Worm (Caenorhabditis elegans) whole organism, L1 larva: Measurements from ENCODE around the gene nep-11.

Experiments
- C04F5.9 ChIP-seq: sonication (generic microtip); optimal IDR thresholded peaks from 2 replicates; lab custom pipeline; 2016; ENCODE audit warnings: missing genetic modification characterization, missing compliant biosample characterization
- C16A3.4 ChIP-seq: fragments of 150-350 bp; optimal IDR thresholded peaks from 2 replicates; lab custom pipeline; 2014; ENCODE audit warnings: missing biosample characterization, missing genetic modification characterization
- F16B12.6 ChIP-seq: fragments of 150-350 bp; optimal IDR thresholded peaks from 2 replicates; lab custom pipeline; 2014; ENCODE audit warnings: missing biosample characterization, missing genetic modification characterization
- aha-1 ChIP-seq: fragments of 150-350 bp; optimal IDR thresholded peaks from 2 replicates; lab custom pipeline; 2014; ENCODE audit warnings: missing biosample characterization, missing genetic modification characterization
- alr-1 ChIP-seq: fragments of 200-800 bp; sonication (Bioruptor generic); optimal IDR thresholded peaks from 2 replicates; lab custom pipeline; 2018; ENCODE audit warnings: borderline replicate concordance, mild to moderate bottlenecking, missing genetic modification characterization, missing compliant biosample characterization
- blmp-1 ChIP-seq: fragments of 150-350 bp; optimal IDR thresholded peaks from 2 replicates; lab custom pipeline; 2014; ENCODE audit warnings: missing biosample characterization, missing genetic modification characterization
- ceh-8 ChIP-seq: fragments of 200-800 bp; sonication (Bioruptor generic); optimal IDR thresholded peaks from 2 replicates; lab custom pipeline; 2018; ENCODE audit warnings: mild to moderate bottlenecking, missing genetic modification characterization, moderate library complexity, missing compliant biosample characterization
- ceh-90 ChIP-seq: sonication (generic microtip); optimal IDR thresholded peaks from 2 replicates; lab custom pipeline; 2016; ENCODE audit warnings: missing genetic modification characterization, missing compliant biosample characterization
- dsc-1 ChIP-seq: sonication (generic microtip); optimal IDR thresholded peaks from 2 replicates; lab custom pipeline; 2016; ENCODE audit warnings: mild to moderate bottlenecking, missing genetic modification characterization, missing compliant biosample characterization
- efl-3 ChIP-seq: fragments of 200-800 bp; sonication (Bioruptor generic); optimal IDR thresholded peaks from 2 replicates; lab custom pipeline; 2018; ENCODE audit warnings: mild to moderate bottlenecking, missing genetic modification characterization, missing compliant biosample characterization
- elt-2 ChIP-seq: sonication (generic microtip); optimal IDR thresholded peaks from 2 replicates; lab custom pipeline; 2016; ENCODE audit warnings: missing genetic modification characterization, mild to moderate bottlenecking, inconsistent platforms, missing compliant biosample characterization, missing genetic modification reagents
- elt-3 ChIP-seq, 6 experiments: fragments of 150-350 bp in 1 of 6; sonication (generic microtip); optimal IDR thresholded peaks; 2 replicates each; lab custom pipeline; 2017 to 2018; ENCODE audit warnings: missing biosample characterization in 6 of 6, missing genetic modification characterization in 6 of 6, inconsistent platforms in 1 of 6
- ets-5 ChIP-seq: fragments of 200-800 bp; sonication (Bioruptor generic); IDR thresholded peaks from 2 replicates; pipeline ENCODE4 v1.3.6; 2022; ENCODE audit warnings: missing genetic modification characterization, missing compliant biosample characterization
- fkh-4 ChIP-seq: sonication (generic microtip); optimal IDR thresholded peaks from 2 replicates; lab custom pipeline; 2016; ENCODE audit warnings: missing compliant biosample characterization, missing genetic modification characterization, borderline replicate concordance
- fos-1 ChIP-seq: fragments of 150-350 bp; optimal IDR thresholded peaks from 2 replicates; lab custom pipeline; 2014; ENCODE audit warnings: missing biosample characterization, missing genetic modification characterization
- grh-1 ChIP-seq: fragments of 200-800 bp; sonication (Bioruptor generic); IDR thresholded peaks from 2 replicates; pipeline ENCODE4 v1.3.6; 2022; ENCODE audit warnings: missing genetic modification reagents, missing genetic modification characterization, missing compliant biosample characterization
- hlh-17 ChIP-seq: fragments of 200-800 bp; sonication (Bioruptor generic); optimal IDR thresholded peaks from 2 replicates; lab custom pipeline; 2018; ENCODE audit warnings: missing genetic modification characterization, mild to moderate bottlenecking, missing compliant biosample characterization, moderate library complexity, borderline replicate concordance
- hlh-4 ChIP-seq: sonication (generic microtip); optimal IDR thresholded peaks from 2 replicates; lab custom pipeline; 2016; ENCODE audit warnings: mild to moderate bottlenecking, missing genetic modification characterization, missing compliant biosample characterization
- irx-1 ChIP-seq: sonication (generic microtip); optimal IDR thresholded peaks from 2 replicates; lab custom pipeline; 2016; ENCODE audit warnings: missing genetic modification characterization, missing compliant biosample characterization
- isw-1 ChIP-seq: fragments of 200-800 bp; sonication (Bioruptor generic); IDR thresholded peaks from 2 replicates; pipeline ENCODE4 v1.3.6; 2022; ENCODE audit warnings: missing genetic modification characterization, missing compliant biosample characterization
- lin-13 ChIP-seq: fragments of 150-350 bp; optimal IDR thresholded peaks from 2 replicates; lab custom pipeline; 2014; ENCODE audit warnings: missing biosample characterization, missing genetic modification reagents, missing genetic modification characterization
- lin-35 ChIP-seq, 2 experiments: fragments of 150-350 bp; optimal IDR thresholded peaks; 2 replicates each; lab custom pipeline; 2014; ENCODE audit warnings: missing biosample characterization in 2 of 2, missing genetic modification characterization in 2 of 2, missing genetic modification reagents in 2 of 2
- lin-39 ChIP-seq: fragments of 150-350 bp; optimal IDR thresholded peaks from 2 replicates; lab custom pipeline; 2014; ENCODE audit warnings: missing biosample characterization, missing genetic modification reagents, missing genetic modification characterization
- lir-3 ChIP-seq: sonication (generic microtip); optimal IDR thresholded peaks from 2 replicates; lab custom pipeline; 2016; ENCODE audit warnings: mild to moderate bottlenecking, missing genetic modification characterization, moderate library complexity, missing compliant biosample characterization; ENCODE audit not compliant: poor library complexity
- lsy-2 ChIP-seq, 2 experiments: fragments of 150-350 bp; optimal IDR thresholded peaks; 2 replicates each; lab custom pipeline; 2014; ENCODE audit warnings: missing biosample characterization in 2 of 2, missing genetic modification characterization in 2 of 2
- mdl-1 ChIP-seq, 2 experiments: fragments of 150-350 bp; optimal IDR thresholded peaks; 2 replicates each; lab custom pipeline; 2014 to 2017; ENCODE audit warnings: missing biosample characterization in 2 of 2, missing genetic modification characterization in 2 of 2, inconsistent platforms in 1 of 2
- mep-1 ChIP-seq: fragments of 150-350 bp; optimal IDR thresholded peaks from 2 replicates; lab custom pipeline; 2014; ENCODE audit warnings: missing biosample characterization, missing genetic modification characterization
- nhr-20 ChIP-seq: sonication (generic microtip); optimal IDR thresholded peaks from 2 replicates; lab custom pipeline; 2016; ENCODE audit warnings: mild to moderate bottlenecking, missing genetic modification characterization, missing compliant biosample characterization
- nhr-28 ChIP-seq: fragments of 150-350 bp; optimal IDR thresholded peaks from 2 replicates; lab custom pipeline; 2014; ENCODE audit warnings: missing biosample characterization, missing genetic modification characterization
- nhr-47 ChIP-seq: sonication (generic microtip); optimal IDR thresholded peaks from 2 replicates; lab custom pipeline; 2016; ENCODE audit warnings: mild to moderate bottlenecking, missing genetic modification characterization, moderate library complexity, missing compliant biosample characterization
- nhr-71 ChIP-seq: sonication (generic microtip); optimal IDR thresholded peaks from 2 replicates; lab custom pipeline; 2016; ENCODE audit warnings: mild to moderate bottlenecking, missing genetic modification characterization, moderate library complexity, missing compliant biosample characterization
- nhr-76 ChIP-seq: sonication (generic microtip); optimal IDR thresholded peaks from 2 replicates; lab custom pipeline; 2017; ENCODE audit warnings: missing biosample characterization, missing genetic modification characterization
- nhr-77 ChIP-seq: fragments of 150-350 bp; optimal IDR thresholded peaks from 2 replicates; lab custom pipeline; 2014; ENCODE audit warnings: missing biosample characterization, missing genetic modification characterization
- nhr-84 ChIP-seq: sonication (generic microtip); optimal IDR thresholded peaks from 2 replicates; lab custom pipeline; 2017; ENCODE audit warnings: missing biosample characterization, missing genetic modification characterization
- nhr-85 ChIP-seq: sonication (generic microtip); peaks from one replicate; lab custom pipeline; 2016; ENCODE audit warnings: missing genetic modification characterization, inconsistent platforms, missing compliant biosample characterization
- nhr-90 ChIP-seq: sonication (generic microtip); optimal IDR thresholded peaks from 2 replicates; lab custom pipeline; 2016; ENCODE audit warnings: mild to moderate bottlenecking, missing genetic modification characterization, missing compliant biosample characterization; ENCODE audit not compliant: poor library complexity
- pqm-1 ChIP-seq: sonication (generic microtip); optimal IDR thresholded peaks from 3 replicates; lab custom pipeline; 2017; ENCODE audit warnings: missing biosample characterization, missing genetic modification characterization
- sox-4 ChIP-seq: sonication (generic microtip); optimal IDR thresholded peaks from 2 replicates; lab custom pipeline; 2016; ENCODE audit warnings: missing genetic modification characterization, missing compliant biosample characterization
- sup-37 ChIP-seq: fragments of 200-800 bp; sonication (Bioruptor generic); optimal IDR thresholded peaks from 2 replicates; lab custom pipeline; 2018; ENCODE audit warnings: mild to moderate bottlenecking, missing genetic modification characterization, missing compliant biosample characterization
- swsn-7 ChIP-seq: sonication (generic microtip); optimal IDR thresholded peaks from 2 replicates; lab custom pipeline; 2016; ENCODE audit warnings: missing genetic modification characterization, missing compliant biosample characterization
- tlp-1 ChIP-seq: fragments of 150-350 bp; optimal IDR thresholded peaks from 2 replicates; lab custom pipeline; 2014; ENCODE audit warnings: missing biosample characterization, missing genetic modification characterization
- unc-62 ChIP-seq: fragments of 150-350 bp; optimal IDR thresholded peaks from 2 replicates; lab custom pipeline; 2014; ENCODE audit warnings: missing biosample characterization, missing genetic modification reagents, missing genetic modification characterization
- unc-86 ChIP-seq: sonication (generic microtip); optimal IDR thresholded peaks from 2 replicates; lab custom pipeline; 2016; ENCODE audit warnings: missing genetic modification characterization, missing compliant biosample characterization
- unc-98 ChIP-seq: fragments of 200-800 bp; sonication (Bioruptor generic); IDR thresholded peaks from 2 replicates; pipeline ENCODE4 v1.3.6; 2022; ENCODE audit warnings: missing genetic modification characterization, missing compliant biosample characterization
- vab-15 ChIP-seq: sonication (generic microtip); optimal IDR thresholded peaks from 2 replicates; lab custom pipeline; 2017; ENCODE audit warnings: missing genotype, mild to moderate bottlenecking, missing genetic modification characterization, missing compliant biosample characterization
- xbp-1 ChIP-seq: sonication (generic microtip); optimal IDR thresholded peaks from 2 replicates; lab custom pipeline; 2016; ENCODE audit warnings: missing genetic modification characterization, missing compliant biosample characterization
- ztf-11 ChIP-seq, 2 experiments: sonication (generic microtip); optimal IDR thresholded peaks; 2 replicates each; lab custom pipeline; 2016 to 2017; ENCODE audit warnings: missing genetic modification characterization in 2 of 2, missing biosample characterization in 1 of 2, missing compliant biosample characterization in 1 of 2

nep-11 gene

DNA sequence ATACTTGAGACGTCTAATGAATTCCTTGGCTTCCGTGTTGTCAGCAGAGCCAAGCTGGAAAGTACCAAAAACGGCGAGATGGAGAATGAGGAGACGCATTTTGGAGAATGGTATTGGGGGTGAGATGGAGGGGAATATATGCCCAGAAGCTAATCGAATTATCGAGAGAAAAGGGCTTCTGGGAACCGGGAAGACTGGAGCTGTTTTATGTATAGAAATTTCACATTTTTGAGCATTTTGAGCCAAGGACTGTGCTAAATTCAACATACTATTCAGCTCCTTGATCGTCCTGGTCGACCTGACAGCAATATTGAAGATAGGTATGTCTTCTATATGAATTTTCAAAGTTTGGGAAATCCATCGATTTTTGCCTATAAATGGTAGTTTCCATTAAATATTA is 34.7 kb upstream of the nep-11 start, which contains the start of gene C16C8.7 (continued):
- TF ChIP-seq swsn-7 (tag; lab: Kevin White, UChicago) (no peak), alr-1 (tag; lab: Kevin White, UChicago) (no peak)

- no peak for TF ChIP-seq tlp-1 (tag; lab: Kevin White, UChicago)
- TF ChIP-seq blmp-1 (tag; lab: Kevin White, UChicago), result no peak
- no peak for TF ChIP-seq mep-1 (tag; lab: Kevin White, UChicago)
- TF ChIP-seq ceh-8 (GFP tag; lab: Kevin White, UChicago), result no peak
- TF ChIP-seq nhr-77 (tag; lab: Kevin White, UChicago), result no peak
- no peak for TF ChIP-seq lir-3 (tag; lab: Kevin White, UChicago)
- no peak for TF ChIP-seq nhr-20 (tag; lab: Kevin White, UChicago)
- TF ChIP-seq lin-13 (GFP tag; lab: Kevin White, UChicago), result no peak
- no peak for TF ChIP-seq nhr-28 (tag; lab: Kevin White, UChicago)
- TF ChIP-seq elt-3 (tag; optimal IDR thresholded peaks at IDR 0.05; lab: Kevin White, UChicago), result no peak
- no peak for TF ChIP-seq sup-37 (GFP tag; lab: Kevin White, UChicago)
- no peak for TF ChIP-seq unc-86 (tag; lab: Kevin White, UChicago)
- no peak for TF ChIP-seq aha-1 (tag; lab: Kevin White, UChicago)
- TF ChIP-seq xbp-1 (tag; lab: Kevin White, UChicago), result no peak
- no peak for TF ChIP-seq vab-15 (tag; lab: Kevin White, UChicago)
- no peak for TF ChIP-seq irx-1 (tag; lab: Kevin White, UChicago)
- TF ChIP-seq hlh-17 (GFP tag; lab: Kevin White, UChicago), result no peak
- TF ChIP-seq pqm-1 (tag; lab: Kevin White, UChicago), result no peak
- TF ChIP-seq elt-2, result no peak
- no peak for TF ChIP-seq lin-35 (GFP tag; optimal IDR thresholded peaks at IDR 0.05; lab: Kevin White, UChicago)
These were observed 33.9 kb upstream of the nep-11 start for ce11 chrII:3459199-3459598.

DNA sequence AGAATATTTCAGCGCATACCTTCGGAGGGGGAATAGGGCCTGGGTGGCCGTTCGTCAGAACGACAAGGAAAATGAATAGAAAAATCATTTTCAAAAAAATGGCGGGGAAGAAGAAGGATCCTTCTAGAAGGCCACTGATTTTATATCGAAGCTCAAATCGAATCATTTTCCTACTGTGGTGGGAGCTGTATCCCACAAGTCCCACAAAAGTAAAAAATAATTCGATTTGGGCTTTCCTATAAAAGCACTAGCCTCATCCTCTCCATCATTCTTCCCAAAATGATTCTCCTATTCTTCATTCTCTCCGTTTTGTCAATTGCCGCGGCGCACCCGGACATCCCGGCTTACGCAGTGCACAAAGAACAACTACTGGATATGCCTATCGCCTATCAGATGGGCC is 32.9 kb upstream of the nep-11 start, which contains the start of the genes C16C8.26 and C16C8.19:
Gene C16C8.26, minus strand, starts transcription at position 101 of the 400 bp plus-strand sequence.
Gene C16C8.19, plus strand, starts transcription at position 279 of the 400 bp plus-strand sequence.
- TF ChIP-seq unc-98, result no peak
- TF ChIP-seq fkh-4, result no peak
- TF ChIP-seq nhr-71 (tag; lab: Kevin White, UChicago), result no peak
- TF ChIP-seq C04F5.9 (tag; lab: Kevin White, UChicago), result no peak
- no peak for TF ChIP-seq nhr-47 (tag; lab: Kevin White, UChicago)
- TF ChIP-seq F16B12.6 (tag; lab: Kevin White, UChicago), result no peak
- TF ChIP-seq aha-1 (tag; lab: Kevin White, UChicago), result no peak
- TF ChIP-seq isw-1 (GFP tag; lab: Robert Waterston, UW), result no peak
- no peak for TF ChIP-seq pqm-1 (tag; lab: Kevin White, UChicago)
- no peak for TF ChIP-seq hlh-4 (tag; lab: Kevin White, UChicago)
- TF ChIP-seq C16A3.4 (tag; lab: Kevin White, UChicago), result no peak
- TF ChIP-seq fos-1, result no peak
- no peak for TF ChIP-seq alr-1 (tag; lab: Kevin White, UChicago)
- no peak for TF ChIP-seq mdl-1 (tag; optimal IDR thresholded peaks at IDR 0.05; lab: Kevin White, UChicago)
- no peak for TF ChIP-seq lsy-2 (tag; optimal IDR thresholded peaks at IDR 0.05; lab: Kevin White, UChicago)
- TF ChIP-seq swsn-7 (tag; lab: Kevin White, UChicago), result no peak

- no peak for TF ChIP-seq ceh-90
- TF ChIP-seq nhr-85 (tag; lab: Kevin White, UChicago), result no peak
- no peak for TF ChIP-seq nhr-77 (tag; lab: Kevin White, UChicago)
- no peak for TF ChIP-seq lin-39 (tag; lab: Kevin White, UChicago)
- TF ChIP-seq sox-4, result no peak
- no peak for TF ChIP-seq grh-1
- TF ChIP-seq ets-5 (GFP tag; lab: Robert Waterston, UW), result no peak
- no peak for TF ChIP-seq nhr-84 (tag; lab: Kevin White, UChicago)
- TF ChIP-seq efl-3 (GFP tag; lab: Kevin White, UChicago), result no peak
- no peak for TF ChIP-seq nhr-76 (tag; lab: Kevin White, UChicago)
- no peak for TF ChIP-seq dsc-1 (tag; lab: Kevin White, UChicago)
- TF ChIP-seq C16A3.4 (tag; lab: Kevin White, UChicago), result no peak
- TF ChIP-seq unc-62 (GFP tag; lab: Kevin White, UChicago), result no peak
- no peak for TF ChIP-seq ztf-11 (tag; optimal IDR thresholded peaks at IDR 0.05; lab: Kevin White, UChicago)
- TF ChIP-seq sup-37 (GFP tag; lab: Kevin White, UChicago), result no peak
- TF ChIP-seq tlp-1 (tag; lab: Kevin White, UChicago), result no peak
- no peak for TF ChIP-seq nhr-90 (tag; lab: Kevin White, UChicago)
- no peak for TF ChIP-seq lir-3 (tag; lab: Kevin White, UChicago)
- no peak for TF ChIP-seq fos-1
- TF ChIP-seq, all 84 proteins: peak for 0
These were observed 28.2 kb upstream of the nep-11 start, which contains the start of gene C16C8.11 for ce11 chrII:3453521-3453920. Gene C16C8.11 (plus strand): TSS chrII:3453708.
